Fruit fly (Drosophila melanogaster): ENCODE data around the gene CG14543.

Gene CG14543

DNA sequence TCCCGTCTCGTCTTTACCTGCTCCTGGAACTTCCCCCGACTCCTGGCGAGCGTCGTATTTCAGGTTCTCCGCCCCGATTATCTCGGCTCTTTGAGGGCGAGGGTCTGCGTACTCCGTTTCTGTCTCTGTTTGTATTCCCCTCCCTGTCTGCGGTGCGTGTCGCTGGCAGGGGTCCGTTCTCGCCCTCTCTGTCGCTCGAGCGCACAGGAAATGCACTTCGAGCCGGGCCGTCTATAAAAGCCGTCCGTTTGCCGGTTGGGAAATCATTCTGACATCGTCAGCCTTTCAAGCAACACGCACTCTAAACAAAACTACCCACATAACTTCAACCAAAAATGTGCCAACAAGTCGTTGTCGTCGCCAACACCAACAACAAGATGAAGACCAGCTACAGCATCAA lies 45.8 kb upstream of the CG14543 start (continued):
- TF ChIP-seq Dad (GFP tag; optimal IDR thresholded peaks at IDR 0.05) (no peak), zen (tag; optimal IDR thresholded peaks at IDR 0.05) (peak; percentile 37), grn (GFP tag; optimal IDR thresholded peaks at IDR 0.05) (no peak), CG1602 (GFP tag; optimal IDR thresholded peaks at IDR 0.05) (no peak), Six4 (GFP tag; optimal IDR thresholded peaks at IDR 0.05) (peak; percentile 43), Deaf1 (tag; optimal IDR thresholded peaks at IDR 0.05) (peak; percentile 14), CG17186 (GFP tag; optimal IDR thresholded peaks at IDR 0.05) (no peak), Med (GFP tag) (peak; percentile 62), Xbp1 (GFP tag; optimal IDR thresholded peaks at IDR 0.05) (no peak), Camta (GFP tag; optimal IDR thresholded peaks at IDR 0.05) (no peak), CG15696 (tag; optimal IDR thresholded peaks at IDR 0.05) (no peak), CG16815 (GFP tag; optimal IDR thresholded peaks at IDR 0.05) (no peak), CG10959 (GFP tag; IDR thresholded peaks at IDR 0.05) (no peak), Adf1 (GFP tag; IDR thresholded peaks at IDR 0.05) (no peak), CG2678 (tag; optimal IDR thresholded peaks at IDR 0.05) (no peak), D19B (GFP tag; optimal IDR thresholded peaks at IDR 0.05) (no peak), Awh (GFP tag; IDR thresholded peaks at IDR 0.05) (no peak), chn (GFP tag; optimal IDR thresholded peaks at IDR 0.05) (peak; percentile 49), Hr78 (GFP tag; optimal IDR thresholded peaks at IDR 0.05) (no peak), CG8359 (GFP tag; optimal IDR thresholded peaks at IDR 0.05; ENCODE audit: borderline replicate concordance) (no peak), knrl (GFP tag; IDR thresholded peaks at IDR 0.05; ENCODE audit: partially characterized antibody) (no peak), CG34224 (GFP tag; IDR thresholded peaks at IDR 0.05; ENCODE audit: partially characterized antibody) (no peak), ewg (GFP tag; optimal IDR thresholded peaks at IDR 0.05) (no peak), CG15011 (GFP tag; optimal IDR thresholded peaks at IDR 0.05) (no peak), BEAF-32 (GFP tag; optimal IDR thresholded peaks at IDR 0.05) (no peak), CG7745 (tag; optimal IDR thresholded peaks at IDR 0.05) (peak; percentile 15), wek (GFP tag; optimal IDR thresholded peaks at IDR 0.05) (no peak), CG7271 (tag; optimal IDR thresholded peaks at IDR 0.05) (no peak), CG30020 (tag; optimal IDR thresholded peaks at IDR 0.05) (no peak), Eip74EF (GFP tag; optimal IDR thresholded peaks at IDR 0.05) (no peak), E2f1 (GFP tag; IDR thresholded peaks at IDR 0.05) (no peak), NC2β (GFP tag; optimal IDR thresholded peaks at IDR 0.05) (peak; percentile 28), CG3838 (GFP tag; optimal IDR thresholded peaks at IDR 0.05) (no peak), B-H1 (GFP tag; IDR thresholded peaks at IDR 0.05) (no peak), unc-4 (GFP tag; IDR thresholded peaks at IDR 0.05; ENCODE audit: partially characterized antibody) (no peak), CG13424 (tag; optimal IDR thresholded peaks at IDR 0.05) (no peak), HLH3B (GFP tag; IDR thresholded peaks at IDR 0.05) (no peak), twi (tag; optimal IDR thresholded peaks at IDR 0.05) (peak; percentile 53), seq (GFP tag; IDR thresholded peaks at IDR 0.05) (no peak), tio (GFP tag; optimal IDR thresholded peaks at IDR 0.05) (no peak), CG16813 (GFP tag; IDR thresholded peaks at IDR 0.05; ENCODE audit: partially characterized antibody) (no peak), CG32772 (GFP tag; IDR thresholded peaks at IDR 0.05) (no peak), Rfx (GFP tag; IDR thresholded peaks at IDR 0.05) (no peak), ase (GFP tag; IDR thresholded peaks at IDR 0.05) (no peak), inv (GFP tag; IDR thresholded peaks at IDR 0.05; ENCODE audit: partially characterized antibody) (no peak), bigmax (GFP tag; optimal IDR thresholded peaks at IDR 0.05) (no peak), B-H2 (GFP tag; optimal IDR thresholded peaks at IDR 0.05) (no peak), CG11247 (GFP tag; IDR thresholded peaks at IDR 0.05) (no peak), gro (GFP tag; optimal IDR thresholded peaks at IDR 0.05) (no peak), CG34422 (GFP tag; IDR thresholded peaks at IDR 0.05) (no peak), Kr (GFP tag; optimal IDR thresholded peaks at IDR 0.05) (no peak)
